Fruit fly (Drosophila melanogaster) whole organism, pupa: ENCODE measurements around the gene beta-Spec.

Experiments
- CG10348 ChIP-seq: fragments of 200-800 bp; sonication (Bioruptor generic); IDR thresholded peaks from 2 replicates; pipeline ENCODE4 v1.3.6; 2022; ENCODE audit warnings: missing biosample characterization, missing genetic modification characterization
- CG12605 ChIP-seq: fragments of 200-800 bp; sonication (Bioruptor generic); IDR thresholded peaks from 2 replicates; pipeline ENCODE4 v1.3.6; 2022; ENCODE audit warnings: missing biosample characterization, missing genetic modification characterization
- CG13204 ChIP-seq: fragments of 200-800 bp; sonication (Bioruptor generic); optimal IDR thresholded peaks from 2 replicates; lab custom pipeline; 2018; ENCODE audit warnings: missing biosample characterization, mild to moderate bottlenecking, missing genetic modification characterization, moderate library complexity
- CG14655 ChIP-seq: fragments of 200-800 bp; sonication (Bioruptor generic); optimal IDR thresholded peaks from 3 replicates; lab custom pipeline; 2017; ENCODE audit warnings: mild to moderate bottlenecking, missing biosample characterization, missing genetic modification reagents, missing genetic modification characterization
- CG15710 ChIP-seq: fragments of 200-800 bp; sonication (Bioruptor generic); optimal IDR thresholded peaks from 2 replicates; lab custom pipeline; 2018; ENCODE audit warnings: missing biosample characterization, mild to moderate bottlenecking, missing genetic modification characterization, moderate library complexity
- CG17806 ChIP-seq: fragments of 200-800 bp; sonication (Bioruptor generic); optimal IDR thresholded peaks from 2 replicates; lab custom pipeline; 2018; ENCODE audit warnings: missing biosample characterization, mild to moderate bottlenecking, missing genetic modification characterization, moderate library complexity
- CG32121 ChIP-seq: fragments of 200-800 bp; sonication (Bioruptor generic); IDR thresholded peaks from 2 replicates; pipeline ENCODE4 v1.3.6; 2022; ENCODE audit warnings: missing biosample characterization, missing genetic modification characterization
- CG34367 ChIP-seq: fragments of 200-800 bp; sonication (Bioruptor generic); optimal IDR thresholded peaks from 2 replicates; lab custom pipeline; 2018; ENCODE audit warnings: missing biosample characterization, mild to moderate bottlenecking, missing genetic modification characterization
- CG4496 ChIP-seq: fragments of 200-800 bp; sonication (Bioruptor generic); IDR thresholded peaks from 3 replicates; pipeline ENCODE4 v1.3.6; 2022; ENCODE audit warnings: missing biosample characterization, missing genetic modification characterization
- CG8159 ChIP-seq: fragments of 200-800 bp; sonication (Bioruptor generic); optimal IDR thresholded peaks from 3 replicates; lab custom pipeline; 2018; ENCODE audit warnings: missing biosample characterization, mild to moderate bottlenecking, missing genetic modification characterization, moderate library complexity
- CG8301 ChIP-seq: fragments of 200-800 bp; sonication (Bioruptor generic); optimal IDR thresholded peaks from 2 replicates; lab custom pipeline; 2018; ENCODE audit warnings: missing biosample characterization, mild to moderate bottlenecking, missing genetic modification characterization
- CG9948 ChIP-seq: fragments of 200-800 bp; sonication (Bioruptor generic); optimal IDR thresholded peaks from 2 replicates; lab custom pipeline; 2018; ENCODE audit warnings: missing biosample characterization, mild to moderate bottlenecking, missing genetic modification characterization, moderate library complexity
- D1 ChIP-seq: fragments of 200-800 bp; sonication (Bioruptor generic); optimal IDR thresholded peaks from 2 replicates; lab custom pipeline; 2018; ENCODE audit warnings: missing biosample characterization, mild to moderate bottlenecking, missing genetic modification characterization, moderate library complexity
- EcR ChIP-seq: fragments of 200-800 bp; sonication (Bioruptor generic); optimal IDR thresholded peaks from 3 replicates; lab custom pipeline; 2019; ENCODE audit warnings: missing biosample characterization, missing genetic modification characterization, mild to moderate bottlenecking, moderate library complexity, missing genetic modification reagents
- Ets98B ChIP-seq: fragments of 200-800 bp; sonication (Bioruptor generic); IDR thresholded peaks from 2 replicates; pipeline ENCODE4 v1.3.6; 2022; ENCODE audit warnings: missing biosample characterization, missing genetic modification characterization
- Pif1A ChIP-seq: fragments of 200-800 bp; sonication (Bioruptor generic); optimal IDR thresholded peaks from 3 replicates; lab custom pipeline; 2016; ENCODE audit warnings: missing biosample characterization, missing genetic modification characterization
- Pif1B ChIP-seq: fragments of 200-800 bp; sonication (Bioruptor generic); optimal IDR thresholded peaks from 3 replicates; lab custom pipeline; 2016; ENCODE audit warnings: missing biosample characterization, missing genetic modification characterization
- Snoo ChIP-seq: fragments of 200-800 bp; sonication (Bioruptor generic); optimal IDR thresholded peaks from 3 replicates; lab custom pipeline; 2017; ENCODE audit warnings: missing biosample characterization, mild to moderate bottlenecking, missing genetic modification characterization, inconsistent platforms
- fd96Ca ChIP-seq: fragments of 200-800 bp; sonication (Bioruptor generic); IDR thresholded peaks from 3 replicates; pipeline ENCODE4 v1.3.6; 2022; ENCODE audit warnings: missing biosample characterization, missing genetic modification characterization
- gl ChIP-seq: fragments of 200-800 bp; sonication (Bioruptor generic); optimal IDR thresholded peaks from 2 replicates; lab custom pipeline; 2018; ENCODE audit warnings: missing biosample characterization, mild to moderate bottlenecking, missing genetic modification characterization
- rn ChIP-seq: fragments of 200-800 bp; sonication (Bioruptor generic); IDR thresholded peaks from 2 replicates; pipeline ENCODE4 v1.3.6; 2022; ENCODE audit warnings: missing biosample characterization, missing genetic modification characterization

Gene beta-Spec

DNA sequence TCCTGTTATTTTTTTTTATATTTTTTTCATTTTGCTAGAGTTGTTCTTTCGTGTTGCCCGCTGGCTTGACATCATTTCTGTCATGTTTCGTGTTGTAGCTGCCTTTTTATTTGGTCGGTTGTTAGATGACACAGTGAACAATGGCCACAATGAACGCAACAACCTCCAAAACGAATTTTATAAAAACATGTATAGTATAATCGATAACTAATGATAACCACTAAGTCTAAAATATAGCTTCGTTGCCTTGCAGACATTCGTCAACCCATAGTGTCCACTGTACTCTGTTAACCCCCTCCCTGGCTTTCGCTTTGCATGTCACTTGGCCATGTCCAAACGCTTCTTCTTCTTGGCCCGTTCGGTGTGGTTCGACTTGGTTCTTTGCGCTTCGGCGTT lies 56.6 kb downstream of the beta-Spec start:
- TF ChIP-seq Pif1B (no peak), Pif1A (GFP tag; lab: Kevin White, UChicago) (peak; percentile 49), CG8159 (tag; lab: Kevin White, UChicago) (no peak), CG17806 (no peak), rn (GFP tag; lab: Robert Waterston, UW) (0 out of 2 replicates have a peak, but pooled peaks have one; percentile 20), CG9948 (tag; lab: Kevin White, UChicago) (peak; percentile 10), fd96Ca (GFP tag; lab: Robert Waterston, UW) (peak; percentile 88), CG10348 (GFP tag; lab: Robert Waterston, UW) (peak; percentile 49; the same call in 1 of the 2 replicates), CG4496 (GFP tag; lab: Robert Waterston, UW) (peak; percentile 92), Snoo (no peak), CG32121 (GFP tag; lab: Robert Waterston, UW) (peak; percentile 84), gl (tag; lab: Kevin White, UChicago) (no peak), CG12605 (GFP tag; lab: Robert Waterston, UW) (peak; percentile 78), CG15710 (tag; lab: Kevin White, UChicago) (no peak), CG14655 (peak; percentile 60), EcR (no peak), CG8301 (peak; percentile 48), CG34367 (tag; lab: Kevin White, UChicago) (no peak), D1 (tag; lab: Kevin White, UChicago) (no peak), CG13204 (GFP tag; lab: Kevin White, UChicago) (no peak), Ets98B (peak; percentile 83)

DNA sequence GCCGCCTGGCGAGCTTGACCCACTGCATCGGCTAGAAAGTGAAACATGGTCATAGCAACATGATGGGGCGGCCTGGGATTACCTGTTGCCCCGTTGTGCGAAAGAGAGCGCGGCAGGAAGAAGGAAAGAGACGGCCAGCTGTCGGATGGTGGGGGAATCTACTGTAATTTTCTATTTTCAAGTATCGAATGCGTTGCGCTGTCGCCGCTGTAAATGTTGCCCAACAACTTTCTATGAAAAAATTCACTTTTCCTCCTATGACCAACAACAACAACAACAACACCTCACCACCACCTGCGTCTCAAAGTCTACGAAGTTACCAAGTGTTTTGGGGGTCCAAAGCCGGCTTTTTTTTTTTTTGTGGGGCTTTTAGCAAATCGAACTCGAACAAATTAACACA lies 57.8 kb downstream of the beta-Spec start:
- TF ChIP-seq CG8301 = peak; percentile 22
- no peak for TF ChIP-seq EcR
- peak; percentile 35 for TF ChIP-seq CG14655
- no peak for TF ChIP-seq CG8159 (tag; lab: Kevin White, UChicago)
- TF ChIP-seq CG17806 = no peak

DNA sequence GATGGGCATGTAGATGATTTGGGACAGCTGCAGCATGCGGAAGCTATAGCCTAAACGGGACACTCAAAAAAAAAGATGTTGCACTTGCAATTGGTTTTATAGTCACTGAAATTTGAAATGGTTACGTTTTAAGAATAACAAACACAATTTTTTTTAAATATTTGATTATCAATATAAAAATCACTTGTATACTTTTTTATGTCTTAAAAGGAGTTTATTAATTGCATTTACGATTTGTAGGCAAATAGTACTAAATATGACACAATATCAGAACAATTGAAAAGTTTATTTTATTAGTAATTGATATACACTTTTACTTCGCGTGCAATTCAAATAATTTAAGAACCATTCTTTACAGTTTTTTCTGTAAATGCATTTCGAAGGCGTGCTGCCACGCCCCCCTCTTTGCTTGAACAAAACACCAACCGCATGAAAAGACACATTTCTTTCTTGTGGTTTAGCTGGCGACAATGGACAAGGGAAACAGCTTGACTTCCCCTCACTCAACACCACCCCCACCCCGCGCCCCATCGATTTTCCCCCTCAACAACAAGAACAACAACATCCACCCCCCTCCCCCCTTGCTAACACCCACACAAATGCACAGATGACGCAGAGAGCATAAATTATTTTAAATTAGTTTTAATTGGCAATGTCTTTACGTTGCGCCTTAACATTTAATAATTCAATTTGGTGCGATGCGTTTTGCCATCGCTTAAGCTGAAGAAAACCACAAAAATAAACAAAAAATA lies 59.8 kb downstream of the beta-Spec start:
- TF ChIP-seq CG34367 (tag; lab: Kevin White, UChicago) = no peak
- TF ChIP-seq CG14655 = peak; percentile 14

DNA sequence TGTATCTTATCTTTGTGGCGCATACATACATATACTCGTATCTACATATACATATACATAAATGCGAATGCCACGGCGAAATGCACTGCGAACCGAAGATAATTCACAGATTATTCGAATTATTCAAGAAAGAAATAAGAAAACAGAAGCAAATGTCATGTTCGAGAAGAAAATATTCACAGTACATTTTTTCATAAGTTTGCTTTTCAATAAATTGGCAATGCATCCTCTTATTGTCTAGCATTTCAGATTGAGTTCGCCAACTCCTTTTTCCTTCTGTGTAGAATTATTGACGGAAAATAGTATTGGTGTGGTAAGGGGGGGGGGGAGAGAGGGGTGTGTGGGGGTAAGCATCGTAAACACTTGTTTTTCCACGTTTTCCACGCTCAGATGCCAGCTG lies 61.3 kb downstream of the beta-Spec start:
- TF ChIP-seq Ets98B (peak; percentile 44), CG4496 (GFP tag; lab: Robert Waterston, UW) (peak; percentile 59; the same call in 2 of the 3 replicates), rn (GFP tag; lab: Robert Waterston, UW) (no peak), CG32121 (GFP tag; lab: Robert Waterston, UW) (0 out of 2 replicates have a peak, but pooled peaks have one; percentile 32), D1 (tag; lab: Kevin White, UChicago) (no peak), CG8301 (peak; percentile 24), CG9948 (tag; lab: Kevin White, UChicago) (peak; percentile 6), EcR (no peak), gl (tag; lab: Kevin White, UChicago) (no peak), Pif1A (GFP tag; lab: Kevin White, UChicago) (no peak), Pif1B (no peak), CG12605 (GFP tag; lab: Robert Waterston, UW) (no peak), CG14655 (peak; percentile 25), CG15710 (tag; lab: Kevin White, UChicago) (no peak)
